Fruit fly (Drosophila melanogaster): ENCODE data around the gene CG31468.

DNA sequence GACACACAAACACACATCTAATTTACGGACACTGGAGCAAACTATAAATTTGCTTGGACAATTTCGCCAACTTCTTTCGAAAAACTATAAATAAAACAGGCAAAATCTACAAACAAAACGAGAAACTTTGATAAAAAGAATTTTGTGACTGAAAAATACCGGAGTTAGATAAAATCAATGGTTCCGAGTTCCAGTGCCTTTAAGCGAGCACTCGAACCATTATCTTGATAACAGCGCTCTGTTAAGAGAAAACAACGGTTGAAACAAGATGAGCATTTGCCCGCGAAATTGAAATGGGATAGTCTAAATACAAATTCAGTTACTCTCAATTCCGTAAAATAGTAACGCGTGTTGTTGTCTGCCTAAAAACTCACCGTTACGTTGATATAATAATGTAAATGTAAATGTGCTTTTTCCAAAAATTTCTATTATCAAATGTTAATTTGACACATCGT is 5.5 kb downstream of the CG31468 start, which contains the start of gene CG10254:
- TF ChIP-seq N (GFP tag; optimal IDR thresholded peaks at IDR 0.05) (no peak), dl (GFP tag; optimal IDR thresholded peaks at IDR 0.05; ENCODE audit: insufficient read depth in 1 of 2, partially characterized antibody in 2 of 2) (no peak), Hr83 (GFP tag; optimal IDR thresholded peaks at IDR 0.05; ENCODE audit: poor library complexity, severe bottlenecking) (no peak), usp (GFP tag; optimal IDR thresholded peaks at IDR 0.05) (no peak), Jra (GFP tag; optimal IDR thresholded peaks at IDR 0.05) (no peak), Sp1 (GFP tag; optimal IDR thresholded peaks at IDR 0.05) (no peak), jim (GFP tag; optimal IDR thresholded peaks at IDR 0.05) (no peak), dmrt93B (GFP tag; optimal IDR thresholded peaks at IDR 0.05) (no peak), CG9705 (GFP tag; optimal IDR thresholded peaks at IDR 0.05) (no peak), CrebA (GFP tag; optimal IDR thresholded peaks at IDR 0.05; ENCODE audit: borderline replicate concordance) (no peak), br (GFP tag; optimal IDR thresholded peaks at IDR 0.05) (no peak)
